Fruit fly (Drosophila melanogaster) S2 (cell line): ENCODE measurements around the gene osi.
A peak's percentile ranks its signal among the peaks of the same experiment; 100 is the strongest.

Experiments
- CG8478 ChIP-seq: fragments of >200 bp; optimal IDR thresholded peaks from 2 replicates; lab custom pipeline; 2018
- CTCF ChIP-seq, 2 experiments: fragments of >200 bp; optimal IDR thresholded peaks; 2 replicates each; lab custom pipeline; 2018

Gene osi

DNA sequence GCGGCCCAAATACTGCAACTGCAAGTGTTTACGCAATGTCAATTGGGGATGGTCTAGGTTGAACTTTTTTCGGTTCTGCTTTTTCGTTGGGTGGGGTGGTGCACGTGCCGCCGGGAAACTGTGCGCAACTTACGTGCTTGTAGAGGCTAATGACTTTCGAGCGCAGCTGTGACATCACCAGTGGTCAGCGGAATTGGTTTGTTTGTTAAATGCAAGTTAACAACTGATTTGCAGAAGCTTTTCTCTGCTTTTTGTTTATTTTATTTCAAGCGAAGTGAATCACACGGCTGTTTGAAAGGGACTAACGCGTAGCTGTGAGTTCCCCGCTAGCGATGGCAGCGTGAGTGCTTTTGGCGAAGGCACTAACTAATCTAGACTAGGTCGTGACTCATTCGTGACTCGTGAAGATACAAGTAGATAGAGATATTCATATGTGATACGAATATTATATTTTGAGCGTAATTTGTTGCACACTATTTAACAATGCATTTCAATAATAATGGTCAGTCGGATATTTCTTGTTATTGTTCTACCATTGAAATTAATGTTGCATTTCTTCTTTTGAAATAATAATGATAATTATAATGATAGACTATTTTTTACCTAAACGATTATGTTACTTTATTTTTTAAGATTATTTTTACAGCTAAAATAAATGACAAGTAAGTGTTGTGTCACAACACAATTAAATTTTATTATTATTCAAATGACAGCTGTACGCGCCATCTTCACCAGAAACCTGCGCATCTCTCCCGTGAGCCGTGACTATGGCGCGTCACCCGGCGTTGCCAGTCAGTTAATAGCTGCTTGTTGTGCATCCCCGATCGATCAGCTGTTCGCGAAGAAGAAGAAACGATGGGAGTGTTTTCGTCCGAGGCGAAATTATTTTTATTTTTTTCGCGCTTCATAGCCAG is at the start of gene osi, which contains the start of gene tweek:
Gene osi, minus strand, starts transcription at position 307 of the 914 bp plus-strand sequence.
Gene tweek, plus strand, starts transcription at position 831 of the 914 bp plus-strand sequence.
- TF ChIP-seq CG8478 (no peak), CTCF (optimal IDR thresholded peaks at IDR 0.05; lab: Kevin White, UChicago) (peak in 1 of 2 experiments; percentile 1)

DNA sequence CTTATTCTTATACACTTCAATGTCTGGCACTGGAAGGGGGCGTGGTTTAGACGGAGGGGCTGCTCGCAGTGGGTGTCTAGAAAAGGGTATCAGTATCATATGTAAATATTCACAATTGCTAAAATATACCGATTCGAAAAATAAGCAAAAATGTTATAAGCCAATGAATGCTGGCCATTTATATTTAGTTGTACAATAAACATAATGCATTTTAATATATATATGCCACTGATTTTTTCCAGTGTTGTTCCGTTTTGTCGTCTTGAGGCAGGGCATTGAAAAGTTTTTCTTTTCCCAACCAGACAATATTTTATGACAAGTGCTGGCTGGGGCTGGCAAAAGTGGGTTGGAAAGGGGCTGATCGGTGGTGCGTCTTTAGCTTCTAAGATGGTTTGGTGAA is 34.1 kb upstream of the osi start:
- TF ChIP-seq CG8478 = no peak
- no peak for TF ChIP-seq CTCF (optimal IDR thresholded peaks at IDR 0.05; lab: Kevin White, UChicago)

DNA sequence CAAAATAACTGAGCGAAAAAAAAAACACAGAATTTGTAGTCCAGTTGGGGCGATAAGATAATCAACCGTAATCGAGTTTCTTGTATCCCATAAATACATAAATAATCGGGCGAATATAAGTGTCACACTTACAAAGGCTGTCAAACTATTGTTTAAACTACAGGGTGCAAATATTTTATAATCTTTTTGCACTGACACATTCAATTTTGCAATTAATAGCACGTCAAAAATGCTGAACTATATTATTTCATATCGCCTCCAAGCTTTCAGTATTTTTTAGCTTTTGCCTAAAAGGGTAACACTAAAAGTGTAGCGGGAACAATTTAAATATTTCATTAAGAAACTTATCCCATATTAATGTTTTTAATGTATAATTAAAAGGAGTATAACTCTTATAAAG is 22.4 kb upstream of the osi start, which contains the start of gene ApepP:
Gene ApepP, minus strand, starts transcription at position 242 of the 400 bp plus-strand sequence.
- TF ChIP-seq CG8478 (no peak), CTCF (optimal IDR thresholded peaks at IDR 0.05; lab: Kevin White, UChicago) (no peak)

DNA sequence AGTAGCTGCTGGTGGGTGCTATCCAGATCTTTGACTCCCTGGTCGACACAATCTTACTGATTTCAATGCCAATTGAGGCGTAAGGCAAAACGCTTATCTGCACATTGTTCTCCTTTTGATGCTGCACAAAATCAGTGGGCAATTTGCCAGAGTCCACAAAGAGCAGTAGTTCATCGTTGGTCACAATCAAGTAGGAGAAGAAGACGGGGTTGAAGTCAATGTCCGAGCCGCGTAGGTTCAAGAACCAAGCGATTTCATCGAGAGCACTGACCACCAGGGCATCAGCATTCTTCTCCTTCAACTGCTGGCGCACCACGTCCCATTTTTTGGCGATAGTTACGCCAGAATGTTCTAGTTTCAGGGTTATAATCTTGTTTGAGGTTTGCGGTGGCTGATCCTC is 21.5 kb upstream of the osi start:
- TF ChIP-seq CG8478 (no peak), CTCF (optimal IDR thresholded peaks at IDR 0.05; lab: Kevin White, UChicago) (no peak)

DNA sequence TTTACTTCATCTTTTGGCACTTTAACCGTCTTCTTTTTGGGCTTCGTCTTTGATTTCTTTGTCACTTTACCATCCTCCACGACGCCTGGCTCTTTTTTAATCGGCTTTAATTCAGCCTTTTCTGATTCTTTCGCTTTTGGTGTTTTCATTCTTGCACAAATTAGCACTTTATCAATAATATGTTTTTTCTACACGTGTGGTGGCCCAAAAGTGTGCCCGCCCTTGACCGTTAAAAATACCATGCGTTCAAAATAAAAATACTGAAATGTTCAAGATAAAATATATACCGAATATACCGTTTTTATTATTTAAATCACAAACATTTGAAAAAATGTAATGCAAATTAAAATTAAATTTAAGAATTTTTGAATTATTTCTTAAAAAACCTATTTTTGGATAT is 14.2 kb upstream of the osi start, which contains the start of gene CG12288:
Gene CG12288, minus strand, starts transcription at position 216 of the 400 bp plus-strand sequence.
- TF ChIP-seq CG8478 (no peak), CTCF (optimal IDR thresholded peaks at IDR 0.05; lab: Kevin White, UChicago) (no peak)

DNA sequence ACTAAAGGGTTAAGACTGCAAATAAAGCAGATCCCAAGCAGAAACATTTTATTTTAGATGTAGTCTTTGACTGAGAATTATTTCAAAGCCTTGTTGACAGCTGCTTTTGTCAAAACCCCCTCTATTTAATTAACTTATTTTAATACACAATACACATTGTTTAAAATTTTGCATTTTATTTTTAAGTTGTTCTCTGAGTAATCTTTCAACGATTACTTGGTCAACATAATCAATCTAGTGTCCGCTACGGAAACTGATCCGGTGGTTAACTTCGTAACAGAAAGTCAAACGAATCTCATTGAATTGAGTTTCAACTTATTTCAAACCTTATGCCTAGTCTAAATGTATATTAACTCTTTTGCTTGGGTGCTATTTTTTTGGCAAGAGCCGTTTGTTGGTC is 12.6 kb upstream of the osi start, which contains the start of gene CG31805:
Gene CG31805, minus strand, starts transcription at position 101 of the 400 bp plus-strand sequence.
- TF ChIP-seq CG8478 = no peak
- no peak for TF ChIP-seq CTCF (optimal IDR thresholded peaks at IDR 0.05; lab: Kevin White, UChicago)

DNA sequence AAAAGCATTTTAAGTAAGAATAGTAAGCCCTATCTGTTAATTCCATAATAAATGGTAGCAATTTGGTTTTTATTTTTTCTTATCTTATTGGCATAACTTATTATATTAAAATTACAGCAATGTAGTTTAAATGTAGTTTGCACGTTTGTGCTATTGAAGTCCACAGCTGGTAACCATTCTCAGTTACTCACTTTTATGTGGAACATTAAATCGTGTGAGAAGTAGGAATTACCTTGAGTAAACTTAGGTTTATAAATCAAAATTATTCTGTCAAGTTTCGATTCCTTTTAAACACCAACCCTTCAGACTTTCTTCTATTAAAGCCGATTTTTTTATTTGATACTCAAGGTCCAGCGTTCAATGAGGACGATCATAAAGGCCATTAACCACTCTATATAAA is 1.8 kb upstream of the osi start, which contains the start of gene CG42556:
Gene CG42556, plus strand, starts transcription at position 301 of the 400 bp plus-strand sequence.
- TF ChIP-seq CG8478 (no peak), CTCF (optimal IDR thresholded peaks at IDR 0.05; lab: Kevin White, UChicago) (no peak)

DNA sequence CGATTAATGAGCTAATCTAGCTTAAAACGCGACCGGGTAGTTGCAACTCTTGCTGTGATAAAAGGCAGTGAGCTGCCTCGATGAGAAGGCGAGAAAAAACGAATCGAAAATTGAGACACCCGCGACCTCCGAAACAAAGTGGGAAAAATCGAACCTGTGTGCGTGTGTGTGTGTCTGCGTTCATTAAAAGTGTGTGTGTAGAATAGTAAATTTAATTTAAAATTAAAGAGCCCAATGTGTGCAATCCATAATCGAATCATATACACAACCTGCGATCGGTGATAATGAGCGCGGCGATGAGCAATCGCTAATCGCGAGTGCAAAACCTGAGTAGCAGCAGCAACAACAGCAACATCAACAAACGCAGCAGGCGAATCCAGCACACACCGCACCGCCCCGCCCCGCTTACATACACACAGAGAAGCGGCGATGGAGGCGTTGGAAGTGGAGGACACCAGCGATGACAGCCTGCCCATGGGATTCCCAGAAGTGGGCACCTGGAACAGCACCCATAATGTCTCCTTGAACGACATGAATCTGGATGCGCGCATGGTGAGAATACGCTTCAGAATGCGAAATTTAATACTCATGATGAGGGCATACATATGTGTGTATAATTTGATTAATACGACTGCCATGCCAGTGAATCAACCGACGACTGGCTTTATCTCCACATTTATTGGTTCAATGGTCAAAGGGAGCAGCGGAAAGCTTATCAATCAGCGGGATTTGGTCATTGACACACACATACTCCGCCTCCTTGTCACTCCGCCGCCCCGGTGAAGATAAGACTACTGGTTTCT is 1.0 kb upstream of the osi start:
- TF ChIP-seq CTCF (optimal IDR thresholded peaks at IDR 0.05; lab: Kevin White, UChicago) = no peak

DNA sequence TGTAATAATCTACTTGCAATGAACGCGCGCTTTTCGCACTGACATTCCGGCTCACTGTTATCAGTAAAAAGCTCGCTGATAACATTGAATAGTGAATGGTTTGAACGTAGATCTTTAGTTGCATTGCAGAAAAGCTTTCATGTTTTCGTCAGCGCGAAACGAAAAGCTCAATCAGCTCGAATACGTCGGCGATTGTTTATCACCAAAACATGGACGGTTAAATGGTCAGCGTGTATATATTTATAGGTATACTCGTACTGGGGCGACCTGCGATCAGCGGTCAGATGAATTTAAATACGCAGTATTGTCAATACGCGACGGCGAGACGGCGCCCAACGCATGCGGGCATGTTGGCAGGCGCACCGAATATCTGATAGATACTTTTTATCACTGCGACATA is 1.3 kb downstream of the osi start:
- no peak for TF ChIP-seq CG8478
- no peak for TF ChIP-seq CTCF (optimal IDR thresholded peaks at IDR 0.05; lab: Kevin White, UChicago)

DNA sequence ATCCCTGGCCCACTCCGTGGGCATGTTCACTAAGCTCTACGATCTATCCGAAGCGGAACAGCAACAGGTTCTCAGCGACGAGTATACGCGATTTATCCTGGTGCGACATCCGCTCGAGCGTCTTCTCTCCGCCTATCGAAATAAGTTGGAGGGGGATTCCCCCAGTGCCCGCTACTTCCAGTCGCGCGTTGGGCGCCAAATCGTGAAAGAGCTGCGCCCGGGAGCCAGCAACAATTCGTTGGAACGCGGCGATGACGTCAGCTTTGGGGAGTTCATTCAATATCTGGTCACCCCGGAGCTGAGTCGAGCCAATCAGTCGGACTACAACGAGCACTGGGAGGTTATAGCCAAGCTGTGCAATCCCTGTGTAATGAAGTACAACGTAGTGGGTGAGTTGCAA is 2.4 kb downstream of the osi start:
- TF ChIP-seq CTCF (optimal IDR thresholded peaks at IDR 0.05; lab: Kevin White, UChicago) (no peak), CG8478 (no peak)

DNA sequence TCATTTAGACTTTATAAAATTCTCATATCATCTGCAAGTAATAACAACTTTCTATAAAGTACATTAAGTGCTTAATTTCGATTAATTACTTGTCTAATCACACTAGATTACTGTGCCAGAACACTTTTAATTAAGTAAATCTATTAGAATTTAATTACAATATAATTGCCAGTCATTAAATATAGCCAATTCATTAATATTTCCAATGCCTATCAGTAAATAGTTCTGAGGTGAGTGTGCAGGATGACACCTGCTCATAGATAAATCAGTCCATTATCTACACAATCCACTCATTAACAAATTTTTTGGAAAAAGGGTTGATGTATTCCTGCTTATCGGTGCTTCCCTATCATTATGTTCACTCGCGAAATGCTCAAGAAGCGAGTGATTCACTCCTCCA is 3.1 kb downstream of the osi start:
- TF ChIP-seq CG8478 = no peak
- TF ChIP-seq CTCF (optimal IDR thresholded peaks at IDR 0.05; lab: Kevin White, UChicago) = no peak

DNA sequence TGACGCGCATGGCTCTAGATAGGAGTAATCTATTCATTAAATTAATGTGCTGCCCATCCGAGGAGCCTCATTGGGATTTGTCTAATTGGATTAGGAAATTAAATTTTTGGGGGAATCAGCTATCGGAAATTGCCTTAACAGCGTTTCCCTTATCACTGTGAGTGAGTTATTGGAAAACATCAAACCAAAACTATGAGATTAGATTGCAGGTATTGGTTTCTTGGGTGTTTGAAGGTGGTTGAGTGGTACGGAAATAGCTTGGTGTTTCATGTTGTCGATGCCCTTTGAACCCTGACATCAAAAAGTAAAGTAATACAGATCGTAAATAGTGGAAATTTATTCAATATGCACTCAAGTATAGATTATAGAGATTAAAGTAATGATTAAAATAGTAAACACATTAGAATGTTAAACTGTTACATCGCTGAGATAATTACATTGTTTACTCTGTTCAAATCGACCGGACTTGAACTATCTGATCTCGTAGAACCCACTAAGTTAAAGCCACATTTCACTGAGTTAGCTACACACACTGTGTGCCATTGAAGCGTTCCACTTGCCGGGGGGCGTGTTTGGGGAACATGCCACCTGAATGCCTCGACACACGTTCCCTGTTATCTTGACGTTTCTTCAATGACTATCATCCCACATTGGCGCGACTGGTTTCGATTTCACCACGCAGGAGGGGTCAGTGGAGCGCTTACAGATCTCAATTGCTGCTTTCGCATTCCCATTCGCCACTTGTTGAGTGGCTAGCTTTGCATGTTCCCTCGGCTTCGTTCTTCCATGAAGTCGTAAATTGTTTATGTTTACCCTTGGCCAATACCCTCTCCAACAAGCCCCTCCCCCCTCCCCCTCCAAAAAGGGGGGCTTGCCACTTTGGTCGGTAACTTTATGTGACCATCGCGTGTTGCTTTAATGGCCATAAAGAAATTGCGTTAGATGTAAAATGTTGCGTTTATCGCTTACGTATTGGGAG is 4.6 kb downstream of the osi start:
- TF ChIP-seq CTCF (optimal IDR thresholded peaks at IDR 0.05; lab: Kevin White, UChicago) = no peak
- TF ChIP-seq CG8478 = no peak

DNA sequence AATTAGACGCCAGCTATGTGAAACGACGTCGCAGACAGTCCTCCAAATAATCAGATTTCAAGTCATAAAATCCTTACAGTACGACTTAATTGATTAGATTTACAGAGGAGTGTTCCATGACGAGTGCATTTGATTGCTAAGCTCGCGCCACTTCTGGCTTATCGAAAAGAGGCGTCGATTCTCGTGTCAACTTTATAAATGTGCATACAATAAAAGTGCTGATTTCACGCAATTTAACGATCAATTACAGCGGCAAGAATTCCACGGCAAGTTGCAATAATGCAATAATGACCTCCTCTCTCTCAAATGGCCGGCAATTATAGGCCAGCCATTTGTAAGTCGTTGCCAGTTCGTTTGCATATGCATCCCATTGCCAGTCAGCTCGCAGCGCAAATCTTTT is 5.4 kb downstream of the osi start:
- TF ChIP-seq CG8478 (no peak), CTCF (optimal IDR thresholded peaks at IDR 0.05; lab: Kevin White, UChicago) (no peak)

DNA sequence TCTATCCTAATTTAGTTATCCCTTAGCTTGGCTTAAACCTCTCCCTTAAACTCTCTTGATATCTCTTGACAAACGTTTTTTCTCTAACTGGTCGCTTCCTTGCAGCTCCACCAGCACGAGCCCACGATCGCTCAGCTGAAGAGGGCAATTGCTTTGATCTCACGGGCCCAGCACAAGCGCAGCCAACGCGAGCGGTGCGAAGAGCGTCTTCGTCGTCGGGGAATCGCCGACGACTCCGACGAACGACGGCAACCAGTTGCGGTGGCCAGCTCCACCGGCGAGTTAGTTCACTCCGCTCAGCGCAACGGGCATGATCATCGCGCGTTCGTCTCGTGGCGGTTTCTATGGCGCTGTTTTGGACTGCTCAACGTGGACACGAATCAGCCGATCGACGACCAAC is 6.8 kb downstream of the osi start:
- no peak for TF ChIP-seq CTCF (optimal IDR thresholded peaks at IDR 0.05; lab: Kevin White, UChicago)
